Fruit fly (Drosophila melanogaster): ENCODE results near the gene CG33333.

The CG33333 gene

dm6 chr3R:17403618-17404017 lies 13.6 kb upstream of the CG33333 start, which contains the start of gene CG34280:
TSS of gene CG34280 (minus strand) at chr3R:17403718.
- TF ChIP-seq CTCF (optimal IDR thresholded peaks at IDR 0.05) (no peak), CG8478 (optimal IDR thresholded peaks at IDR 0.05) (no peak)

dm6 chr3R:17404155-17404554 lies 13.1 kb upstream of the CG33333 start:
- no peak for TF ChIP-seq CTCF (optimal IDR thresholded peaks at IDR 0.05)

- TF ChIP-seq CTCF (optimal IDR thresholded peaks at IDR 0.05) (no peak), CG8478 (optimal IDR thresholded peaks at IDR 0.05) (no peak)
These were observed 12.3 kb upstream of the CG33333 start, which contains the start of gene CG42823 for dm6 chr3R:17405009-17405408. TSS of gene CG42823 (minus strand) at chr3R:17405109.

- TF ChIP-seq CG8478 (optimal IDR thresholded peaks at IDR 0.05) (no peak), CTCF (optimal IDR thresholded peaks at IDR 0.05) (no peak)
These were observed 10.9 kb upstream of the CG33333 start, which contains the start of the genes CG42824 and CG42798 for dm6 chr3R:17406411-17406810. TSS of gene CG42824 (minus strand) at chr3R:17406511. TSS of gene CG42798 (plus strand) at chr3R:17406678.

DNA sequence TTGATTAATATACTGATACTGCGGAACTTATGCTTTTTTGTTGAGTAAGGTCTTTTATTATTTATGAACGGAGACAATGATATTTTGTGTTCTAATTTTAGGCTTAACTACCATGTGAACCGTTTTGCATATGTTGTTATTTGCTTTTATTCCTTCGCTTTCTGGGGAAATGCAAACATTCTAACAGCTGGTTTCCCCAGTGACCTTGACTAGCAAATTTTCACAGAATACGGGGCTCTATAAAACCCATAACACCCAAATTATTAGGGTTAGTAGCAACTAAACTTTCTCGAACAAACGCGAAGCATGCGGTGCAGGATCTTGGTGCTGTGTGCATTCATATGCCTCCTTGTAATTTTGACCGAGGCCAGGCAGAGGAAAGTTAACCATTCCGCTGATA lies 9.7 kb upstream of the CG33333 start, which contains the start of gene CG17283:
TSS of gene CG17283 (plus strand) at position 301 of the 400 bp plus-strand sequence.
- TF ChIP-seq CG8478 (optimal IDR thresholded peaks at IDR 0.05) (no peak), CTCF (optimal IDR thresholded peaks at IDR 0.05) (no peak)

dm6 chr3R:17409319-17409718 lies 7.9 kb upstream of the CG33333 start, which contains the start of gene CG5860:
TSS of gene CG5860 (plus strand) at chr3R:17409619.
- TF ChIP-seq CTCF (optimal IDR thresholded peaks at IDR 0.05), result no peak
- no peak for TF ChIP-seq CG8478 (optimal IDR thresholded peaks at IDR 0.05)

DNA sequence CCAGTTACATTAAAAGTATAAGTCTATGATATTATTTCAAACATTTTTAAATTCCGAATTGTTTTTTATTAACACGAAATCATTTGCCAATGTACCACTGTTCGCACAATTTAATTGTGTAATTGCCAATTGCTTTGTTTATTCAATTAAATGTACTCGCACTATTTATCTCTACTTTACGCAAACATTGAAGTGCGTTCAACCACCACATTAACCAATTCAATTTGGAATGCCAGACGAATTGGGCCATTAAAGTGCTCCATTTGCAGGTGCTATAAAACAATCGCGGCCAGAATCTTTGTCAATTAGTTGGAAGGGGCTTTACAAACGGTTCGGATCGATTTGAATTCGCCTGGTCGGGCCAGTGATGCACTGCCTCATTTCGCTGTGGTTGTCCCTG lies 6.5 kb upstream of the CG33333 start, which contains the start of gene CG5863:
TSS of gene CG5863 (plus strand) at position 301 of the 400 bp plus-strand sequence.
- TF ChIP-seq CG8478 (optimal IDR thresholded peaks at IDR 0.05), result no peak
- TF ChIP-seq CTCF (optimal IDR thresholded peaks at IDR 0.05), result no peak

dm6 chr3R:17412458-17413127 lies 4.7 kb upstream of the CG33333 start, which contains the start of gene CG42821:
TSS of gene CG42821 (plus strand) at chr3R:17413077.
- TF ChIP-seq CTCF (optimal IDR thresholded peaks at IDR 0.05) (no peak), CG8478 (optimal IDR thresholded peaks at IDR 0.05) (no peak)

dm6 chr3R:17413601-17414000 lies 3.7 kb upstream of the CG33333 start, which contains the start of gene CG42822:
TSS of gene CG42822 (plus strand) at chr3R:17413901.
- no peak for TF ChIP-seq CTCF (optimal IDR thresholded peaks at IDR 0.05)

dm6 chr3R:17415439-17415838 lies 1.8 kb upstream of the CG33333 start, which contains the start of gene CG5866:
TSS of gene CG5866 (plus strand) at chr3R:17415739.
- TF ChIP-seq CG8478 (optimal IDR thresholded peaks at IDR 0.05), result no peak
- no peak for TF ChIP-seq CTCF (optimal IDR thresholded peaks at IDR 0.05)

DNA sequence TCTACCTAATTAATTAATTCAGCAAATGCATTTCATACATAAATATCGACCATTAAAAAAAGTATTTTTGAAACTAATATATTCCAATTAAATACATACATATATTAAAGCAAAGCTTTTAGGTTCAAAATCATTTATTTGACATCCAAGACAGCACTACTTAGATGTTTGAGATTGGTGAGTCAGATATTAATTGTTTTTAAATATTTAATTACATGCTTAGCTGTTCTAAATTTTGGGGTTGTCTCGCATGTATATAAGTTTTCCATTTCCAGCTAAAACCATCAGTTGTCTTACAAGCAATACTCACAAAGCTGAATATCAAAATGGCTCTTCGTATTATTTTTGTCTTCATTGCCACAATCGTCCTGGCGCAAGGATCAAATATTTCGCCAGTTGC lies 1.2 kb downstream of the CG33333 start, which contains the start of gene CG42834:
TSS of gene CG42834 (plus strand) at position 301 of the 400 bp plus-strand sequence.
- TF ChIP-seq CTCF (optimal IDR thresholded peaks at IDR 0.05), result no peak
- no peak for TF ChIP-seq CG8478 (optimal IDR thresholded peaks at IDR 0.05)

dm6 chr3R:17420338-17420737 lies 3.1 kb downstream of the CG33333 start, which contains the start of gene CG42835:
TSS of gene CG42835 (plus strand) at chr3R:17420638.
- TF ChIP-seq CG8478 (optimal IDR thresholded peaks at IDR 0.05) (no peak), CTCF (optimal IDR thresholded peaks at IDR 0.05) (no peak)

- TF ChIP-seq CTCF (optimal IDR thresholded peaks at IDR 0.05), result no peak
- no peak for TF ChIP-seq CG8478 (optimal IDR thresholded peaks at IDR 0.05)
These were observed 4.8 kb downstream of the CG33333 start, which contains the start of gene CG14332 for dm6 chr3R:17422102-17422501. TSS of gene CG14332 (minus strand) at chr3R:17422202.

dm6 chr3R:17425417-17425915 lies 8.2 kb downstream of the CG33333 start, which contains the start of gene cysu:
TSS of gene cysu (plus strand) at chr3R:17425768.
- TF ChIP-seq CG8478 (optimal IDR thresholded peaks at IDR 0.05) (no peak), CTCF (optimal IDR thresholded peaks at IDR 0.05) (no peak)

dm6 chr3R:17426265-17426664 lies 9.0 kb downstream of the CG33333 start:
- no peak for TF ChIP-seq CTCF (optimal IDR thresholded peaks at IDR 0.05)
- TF ChIP-seq CG8478 (optimal IDR thresholded peaks at IDR 0.05), result no peak

DNA sequence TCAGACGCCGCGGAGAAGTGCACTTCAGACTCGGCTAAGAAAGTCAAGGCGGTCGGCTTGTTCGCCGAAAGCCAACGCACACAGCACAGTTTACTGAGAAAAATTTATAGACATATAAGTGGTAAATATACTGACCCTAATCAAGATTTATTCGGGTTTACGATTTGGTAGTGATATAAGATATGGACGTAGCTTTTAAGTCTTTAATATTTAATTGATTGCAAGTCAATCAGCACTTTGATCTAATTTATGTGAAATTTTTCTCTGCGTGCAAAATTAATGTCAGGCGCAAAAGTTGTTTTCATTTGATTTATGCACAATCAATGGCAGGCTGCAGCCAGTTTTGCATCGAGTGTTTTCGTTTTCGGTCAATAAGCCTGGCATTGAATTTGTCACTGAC lies 13.2 kb downstream of the CG33333 start:
- no peak for TF ChIP-seq CTCF (optimal IDR thresholded peaks at IDR 0.05)

Data from S2 (cell line).